Worm (Caenorhabditis elegans) whole organism, midembryonic: ENCODE measurements around the gene cyp-33C1.

Experiments used
- T22C8.4 ChIP-seq: fragments of 200-800 bp; sonication (Bioruptor generic); IDR thresholded peaks from 2 replicates; pipeline ENCODE4 v1.3.6; 2022; ENCODE audit warnings: missing genetic modification characterization, missing compliant biosample characterization
- cog-1 ChIP-seq: sonication (generic microtip); optimal IDR thresholded peaks from 2 replicates; lab custom pipeline; 2016; ENCODE audit warnings: missing genetic modification characterization, missing compliant biosample characterization
- flt-1 ChIP-seq: fragments of 200-800 bp; sonication (Bioruptor generic); IDR thresholded peaks from 2 replicates; pipeline ENCODE4 v1.3.6; 2022; ENCODE audit warnings: missing genetic modification characterization, missing compliant biosample characterization
- klf-2 ChIP-seq: fragments of 200-800 bp; sonication (Bioruptor generic); conservative IDR thresholded peaks from 2 replicates; pipeline ENCODE4 v1.3.6; 2022; ENCODE audit warnings: missing genetic modification reagents, missing genetic modification characterization, missing compliant biosample characterization
- med-1 ChIP-seq: sonication (generic microtip); optimal IDR thresholded peaks from 2 replicates; lab custom pipeline; 2017; ENCODE audit warnings: missing genetic modification characterization, mild to moderate bottlenecking, missing compliant biosample characterization, antibody characterized with exemption, missing genetic modification reagents; ENCODE audit not compliant: insufficient read depth
- ref-1 ChIP-seq: fragments of 200-800 bp; sonication (Bioruptor generic); conservative IDR thresholded peaks from 2 replicates; pipeline ENCODE4 v1.3.6; 2022; ENCODE audit warnings: missing genetic modification reagents, missing genetic modification characterization, missing compliant biosample characterization
- ztf-23 ChIP-seq: fragments of 200-800 bp; sonication (Bioruptor generic); IDR thresholded peaks from 2 replicates; pipeline ENCODE4 v1.3.6; 2022; ENCODE audit warnings: missing genetic modification reagents, missing genetic modification characterization, missing compliant biosample characterization
- ztf-29 ChIP-seq: fragments of 200-800 bp; sonication (Bioruptor generic); IDR thresholded peaks from 2 replicates; pipeline ENCODE4 v1.3.6; 2022; ENCODE audit warnings: missing genetic modification reagents, missing genetic modification characterization, missing compliant biosample characterization

DNA sequence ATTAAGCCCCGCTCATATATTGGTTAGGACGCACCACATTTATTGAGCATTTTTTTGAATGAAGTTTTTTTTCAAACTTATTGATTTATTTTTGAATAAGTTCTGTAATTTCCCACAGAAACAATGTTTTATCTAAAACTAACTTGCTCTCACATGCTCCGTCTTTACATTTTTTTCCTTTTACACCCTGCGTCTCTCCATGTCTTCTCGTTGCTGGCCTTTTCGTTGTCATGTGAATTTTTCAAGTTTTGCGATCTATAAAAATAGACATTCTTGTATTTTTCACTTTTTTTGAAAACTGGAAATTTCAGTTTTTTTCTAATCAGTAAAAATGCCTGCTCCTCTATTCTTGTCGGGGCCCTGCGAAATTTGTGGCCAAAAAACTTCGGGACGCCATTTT lies 51.6 kb downstream of the cyp-33C1 start, which contains the start of gene nhr-134:
- TF ChIP-seq klf-2 (GFP tag; lab: Robert Waterston, UW) (no peak), cog-1 (no peak), T22C8.4 (GFP tag; lab: Robert Waterston, UW) (no peak), flt-1 (GFP tag; lab: Robert Waterston, UW) (no peak), ztf-23 (GFP tag; lab: Robert Waterston, UW) (no peak), med-1 (GFP tag; lab: Kevin White, UChicago) (no peak), ref-1 (no peak), ztf-29 (GFP tag; lab: Robert Waterston, UW) (no peak)
